Worm (Caenorhabditis elegans) whole organism, L4 larva: ENCODE measurements around the gene msp-55.

Source experiments
- F26F4.8 ChIP-seq: fragments of 200-800 bp; sonication (Bioruptor generic); conservative IDR thresholded peaks from 2 replicates; pipeline ENCODE4 v1.3.6; 2022; ENCODE audit warnings: missing genetic modification characterization, missing compliant biosample characterization
- F49E8.2 ChIP-seq: sonication (generic microtip); optimal IDR thresholded peaks from 2 replicates; lab custom pipeline; 2016; ENCODE audit warnings: missing compliant biosample characterization, mild to moderate bottlenecking, missing genetic modification characterization, borderline replicate concordance
- R02D3.7 ChIP-seq: fragments of 150-350 bp; sonication (generic microtip); optimal IDR thresholded peaks from 3 replicates; lab custom pipeline; 2014; ENCODE audit warnings: missing biosample characterization, missing genetic modification characterization
- Y105C5A.15 ChIP-seq: fragments of 200-800 bp; sonication (Bioruptor generic); IDR thresholded peaks from 2 replicates; pipeline ENCODE4 v1.3.6; 2022; ENCODE audit warnings: missing genetic modification characterization, missing compliant biosample characterization
- Y5F2A.4 ChIP-seq: fragments of 200-800 bp; sonication (Bioruptor generic); optimal IDR thresholded peaks from 2 replicates; lab custom pipeline; 2018; ENCODE audit warnings: mild to moderate bottlenecking, missing genetic modification characterization, missing compliant biosample characterization
- ZK546.5 ChIP-seq, 2 experiments: sonication (generic microtip); optimal IDR thresholded peaks; 2 replicates each; lab custom pipeline; 2017; ENCODE audit warnings: missing biosample characterization in 2 of 2, missing genetic modification characterization in 2 of 2
- aha-1 ChIP-seq: fragments of 150-350 bp; peaks from one replicate; lab custom pipeline; 2014; ENCODE audit warnings: missing biosample characterization, missing genetic modification characterization
- ceh-20 ChIP-seq: fragments of 200-800 bp; sonication (Bioruptor generic); IDR thresholded peaks from 2 replicates; pipeline ENCODE4 v1.3.6; 2022; ENCODE audit warnings: missing genetic modification reagents, missing genetic modification characterization, missing compliant biosample characterization
- ceh-62 ChIP-seq: sonication (generic microtip); optimal IDR thresholded peaks from 2 replicates; lab custom pipeline; 2017; ENCODE audit warnings: missing biosample characterization, missing genetic modification characterization
- ceh-82 ChIP-seq: sonication (generic microtip); optimal IDR thresholded peaks from 2 replicates; lab custom pipeline; 2017; ENCODE audit warnings: missing biosample characterization, missing genetic modification characterization
- ctbp-1 ChIP-seq: fragments of 200-800 bp; sonication (Bioruptor generic); IDR thresholded peaks from 2 replicates; pipeline ENCODE4 v1.3.6; 2022; ENCODE audit warnings: missing genetic modification reagents, missing genetic modification characterization, missing compliant biosample characterization
- dpl-1 ChIP-seq: fragments of 150-350 bp; optimal IDR thresholded peaks from 2 replicates; lab custom pipeline; 2014; ENCODE audit warnings: missing biosample characterization, missing genetic modification reagents, missing genetic modification characterization
- duxl-1 ChIP-seq: sonication (generic microtip); optimal IDR thresholded peaks from 2 replicates; lab custom pipeline; 2016; ENCODE audit warnings: mild to moderate bottlenecking, missing genetic modification characterization, moderate library complexity, missing compliant biosample characterization; ENCODE audit not compliant: poor library complexity
- dve-1 ChIP-seq: sonication (generic microtip); optimal IDR thresholded peaks from 2 replicates; lab custom pipeline; 2017; ENCODE audit warnings: antibody characterized with exemption, mild to moderate bottlenecking, missing genetic modification characterization, missing compliant biosample characterization; ENCODE audit not compliant: insufficient read depth
- egl-27 ChIP-seq: sonication (generic microtip); optimal IDR thresholded peaks from 3 replicates; lab custom pipeline; 2017; ENCODE audit warnings: missing biosample characterization, missing genetic modification reagents, missing genetic modification characterization
- hlh-11 ChIP-seq: fragments of 200-800 bp; sonication (Bioruptor generic); optimal IDR thresholded peaks from 2 replicates; lab custom pipeline; 2018; ENCODE audit warnings: mild to moderate bottlenecking, missing genetic modification characterization, missing compliant biosample characterization
- hlh-30 ChIP-seq: sonication (generic microtip); optimal IDR thresholded peaks from 2 replicates; lab custom pipeline; 2017; ENCODE audit warnings: antibody characterized with exemption, mild to moderate bottlenecking, missing genetic modification characterization, missing compliant biosample characterization; ENCODE audit not compliant: insufficient read depth
- hmg-1.1 ChIP-seq: fragments of 200-800 bp; sonication (Bioruptor generic); IDR thresholded peaks from 2 replicates; pipeline ENCODE4 v1.3.6; 2022; ENCODE audit warnings: missing genetic modification reagents, missing genetic modification characterization, missing compliant biosample characterization
- lin-1 ChIP-seq: fragments of 200-800 bp; sonication (Bioruptor generic); IDR thresholded peaks from 2 replicates; pipeline ENCODE4 v1.3.6; 2022; ENCODE audit warnings: missing genetic modification reagents, missing genetic modification characterization, missing compliant biosample characterization
- lin-15B ChIP-seq: fragments of 150-350 bp; sonication (generic microtip); optimal IDR thresholded peaks from 3 replicates; lab custom pipeline; 2014; ENCODE audit warnings: missing biosample characterization, missing genetic modification characterization
- lin-29 ChIP-seq: fragments of 200-800 bp; sonication (Bioruptor generic); IDR thresholded peaks from 2 replicates; pipeline ENCODE4 v1.3.6; 2022; ENCODE audit warnings: missing genetic modification reagents, missing genetic modification characterization, missing compliant biosample characterization
- lin-38 ChIP-seq: fragments of 200-800 bp; sonication (Bioruptor generic); IDR thresholded peaks from 2 replicates; pipeline ENCODE4 v1.3.6; 2022; ENCODE audit warnings: missing genetic modification reagents, missing genetic modification characterization, missing compliant biosample characterization
- lin-39 ChIP-seq: fragments of 150-350 bp; optimal IDR thresholded peaks from 2 replicates; lab custom pipeline; 2014; ENCODE audit warnings: missing biosample characterization, missing genetic modification reagents, missing genetic modification characterization
- lir-3 ChIP-seq: sonication (generic microtip); optimal IDR thresholded peaks from 2 replicates; lab custom pipeline; 2016; ENCODE audit warnings: mild to moderate bottlenecking, missing genetic modification characterization, missing compliant biosample characterization
- madf-5 ChIP-seq, 2 experiments: fragments of 200-800 bp; sonication (Bioruptor generic); IDR thresholded peaks; 2 replicates each; pipeline ENCODE4 v1.3.6; 2022; ENCODE audit warnings: missing compliant biosample characterization in 2 of 2, missing genetic modification characterization in 2 of 2
- mdt-29 ChIP-seq: fragments of 200-800 bp; sonication (Bioruptor generic); IDR thresholded peaks from 2 replicates; pipeline ENCODE4 v1.3.6; 2022; ENCODE audit warnings: missing genetic modification reagents, missing genetic modification characterization, missing compliant biosample characterization
- mep-1 ChIP-seq: fragments of 150-350 bp; sonication (generic microtip); optimal IDR thresholded peaks from 3 replicates; lab custom pipeline; 2014; ENCODE audit warnings: missing biosample characterization, missing genetic modification characterization
- mes-2 ChIP-seq: sonication (generic microtip); optimal IDR thresholded peaks from 2 replicates; lab custom pipeline; 2016; ENCODE audit warnings: missing genotype, mild to moderate bottlenecking, missing genetic modification characterization, missing compliant biosample characterization; ENCODE audit not compliant: poor library complexity, severe bottlenecking
- mxl-2 ChIP-seq: fragments of 200-800 bp; sonication (Bioruptor generic); conservative IDR thresholded peaks from 2 replicates; pipeline ENCODE4 v1.3.6; 2022; ENCODE audit warnings: missing genetic modification reagents, missing genetic modification characterization, missing compliant biosample characterization
- nhr-10 ChIP-seq: fragments of 150-350 bp; optimal IDR thresholded peaks from 2 replicates; lab custom pipeline; 2014; ENCODE audit warnings: missing biosample characterization, missing genetic modification characterization
- nhr-102 ChIP-seq: sonication (generic microtip); optimal IDR thresholded peaks from 2 replicates; lab custom pipeline; 2016; ENCODE audit warnings: mild to moderate bottlenecking, missing genetic modification characterization, moderate library complexity, missing compliant biosample characterization
- nhr-11 ChIP-seq: fragments of 150-350 bp; optimal IDR thresholded peaks from 2 replicates; lab custom pipeline; 2014; ENCODE audit warnings: missing biosample characterization, missing genetic modification characterization
- nhr-237 ChIP-seq: sonication (generic microtip); optimal IDR thresholded peaks from 2 replicates; lab custom pipeline; 2017; ENCODE audit warnings: missing biosample characterization, missing genetic modification characterization
- nhr-28 ChIP-seq: fragments of 150-350 bp; optimal IDR thresholded peaks from 2 replicates; lab custom pipeline; 2014; ENCODE audit warnings: missing biosample characterization, missing genetic modification characterization
- nhr-41 ChIP-seq: fragments of 200-800 bp; sonication (Bioruptor generic); IDR thresholded peaks from 2 replicates; pipeline ENCODE4 v1.3.6; 2022; ENCODE audit warnings: missing genetic modification reagents, missing genetic modification characterization, missing compliant biosample characterization
- nhr-42 ChIP-seq: fragments of 200-800 bp; sonication (Bioruptor generic); IDR thresholded peaks from 2 replicates; pipeline ENCODE4 v1.3.6; 2022; ENCODE audit warnings: missing genetic modification characterization, missing compliant biosample characterization
- nhr-48 ChIP-seq: sonication (generic microtip); optimal IDR thresholded peaks from 2 replicates; lab custom pipeline; 2016; ENCODE audit warnings: mild to moderate bottlenecking, missing genetic modification characterization, missing compliant biosample characterization
- nhr-77 ChIP-seq: fragments of 150-350 bp; optimal IDR thresholded peaks from 2 replicates; lab custom pipeline; 2014; ENCODE audit warnings: missing biosample characterization, missing genetic modification characterization
- pha-4 ChIP-seq, 2 experiments: fragments of 150-350 bp in 1 of 2; fragments of 200-800 bp in 1 of 2; sonication (Bioruptor generic) in 1 of 2; IDR thresholded peaks in 1 of 2; optimal IDR thresholded peaks in 1 of 2; 2 replicates each; pipeline versions ENCODE4 v1.3.6 to Lab custom; 2014 to 2022; ENCODE audit warnings: missing genetic modification characterization in 2 of 2, missing genetic modification reagents in 2 of 2, missing biosample characterization in 1 of 2, missing compliant biosample characterization in 1 of 2
- rbr-2 ChIP-seq: sonication (generic microtip); optimal IDR thresholded peaks from 2 replicates; lab custom pipeline; 2016; ENCODE audit warnings: missing genotype, missing genetic modification characterization, missing compliant biosample characterization
- saeg-2 ChIP-seq: fragments of 200-800 bp; sonication (Bioruptor generic); IDR thresholded peaks from 2 replicates; pipeline ENCODE4 v1.3.6; 2022; ENCODE audit warnings: missing genetic modification reagents, missing genetic modification characterization, missing compliant biosample characterization
- snpc-4 ChIP-seq: fragments of 150-350 bp; optimal IDR thresholded peaks from 2 replicates; lab custom pipeline; 2014; ENCODE audit warnings: missing biosample characterization, missing genetic modification characterization
- spr-1 ChIP-seq: sonication (generic microtip); optimal IDR thresholded peaks from 2 replicates; lab custom pipeline; 2016; ENCODE audit warnings: mild to moderate bottlenecking, missing genetic modification characterization, missing compliant biosample characterization
- spr-3 ChIP-seq: fragments of 200-800 bp; sonication (Bioruptor generic); optimal IDR thresholded peaks from 2 replicates; lab custom pipeline; 2018; ENCODE audit warnings: mild to moderate bottlenecking, missing genetic modification characterization, missing compliant biosample characterization
- unc-62 ChIP-seq, 3 experiments: fragments of 150-350 bp in 1 of 3; sonication (generic microtip); optimal IDR thresholded peaks in 2 of 3; peaks in 1 of 3; 1 replicate in 1 of 3; 2 replicates in 2 of 3; lab custom pipeline; 2014 to 2017; ENCODE audit warnings: missing biosample characterization in 3 of 3, missing genetic modification characterization in 3 of 3, missing genetic modification reagents in 3 of 3, missing genotype in 1 of 3
- zag-1 ChIP-seq: fragments of 150-350 bp; optimal IDR thresholded peaks from 2 replicates; lab custom pipeline; 2014; ENCODE audit warnings: missing biosample characterization, missing genetic modification characterization
- zip-11 ChIP-seq: fragments of 200-800 bp; sonication (Bioruptor generic); IDR thresholded peaks from 2 replicates; pipeline ENCODE4 v1.3.6; 2022; ENCODE audit warnings: missing genetic modification characterization, missing compliant biosample characterization
- ztf-11 ChIP-seq: fragments of 150-350 bp; optimal IDR thresholded peaks from 2 replicates; lab custom pipeline; 2014; ENCODE audit warnings: missing biosample characterization, missing genetic modification characterization
- ztf-7 ChIP-seq: fragments of 150-350 bp; optimal IDR thresholded peaks from 2 replicates; lab custom pipeline; 2014; ENCODE audit warnings: missing biosample characterization, missing genetic modification characterization

The msp-55 gene

DNA sequence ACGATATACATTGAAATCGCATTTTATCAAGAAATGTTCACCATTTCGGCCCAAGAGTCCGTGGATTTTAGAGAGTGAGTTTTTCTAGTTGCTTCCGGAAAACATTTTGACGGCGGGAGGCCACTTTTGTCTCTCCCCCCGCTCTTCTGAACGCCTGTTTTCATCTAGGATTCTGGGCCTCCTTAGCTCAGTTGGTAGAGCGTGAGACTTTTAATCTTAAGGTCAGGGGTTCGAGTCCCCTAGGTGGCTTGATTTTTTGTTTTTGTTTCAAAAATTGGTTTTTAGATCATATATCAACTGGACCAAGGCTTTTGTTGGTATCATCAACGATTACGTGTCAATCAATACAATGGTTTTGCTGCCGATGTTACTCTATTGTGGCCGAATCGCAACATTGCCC is 17.1 kb downstream of the msp-55 start (continued):
- TF ChIP-seq ZK546.5 (tag; optimal IDR thresholded peaks at IDR 0.05; lab: Kevin White, UChicago) (no peak), egl-27 (no peak), hmg-1.1 (no peak; the same call in 1 of the 2 replicates), ceh-20 (peak; percentile 71), lin-29 (GFP tag; lab: Robert Waterston, UW) (0 out of 2 replicates have a peak, but pooled peaks have one; percentile 28), lir-3 (tag; lab: Kevin White, UChicago) (peak; percentile 6), nhr-11 (tag; lab: Kevin White, UChicago) (no peak), ztf-11 (tag; lab: Kevin White, UChicago) (no peak), Y105C5A.15 (peak; percentile 58; the same call in 1 of the 2 replicates), dve-1 (tag; lab: Kevin White, UChicago) (no peak), hlh-11 (tag; lab: Kevin White, UChicago) (no peak), nhr-28 (no peak), nhr-48 (tag; lab: Kevin White, UChicago) (no peak), madf-5 (GFP tag; IDR thresholded peaks at IDR 0.05; lab: Robert Waterston, UW) (peak; percentile 52 to 87; a peak in 1 of 4 replicates), mdt-29 (GFP tag; lab: Robert Waterston, UW) (peak; percentile 62; the same call in 1 of the 2 replicates), zip-11 (no peak), rbr-2 (peak; percentile 16), pha-4 (GFP tag; IDR thresholded peaks at IDR 0.05; lab: Robert Waterston, UW) (peak; percentile 82), pha-4 (tag; optimal IDR thresholded peaks at IDR 0.05; lab: Kevin White, UChicago) (no peak), nhr-10 (no peak), nhr-102 (tag; lab: Kevin White, UChicago) (no peak), ceh-82 (tag; lab: Kevin White, UChicago) (no peak), ceh-62 (no peak), Y5F2A.4 (GFP tag; lab: Kevin White, UChicago) (no peak), F26F4.8 (GFP tag; lab: Robert Waterston, UW) (peak; percentile 84), nhr-41 (peak; percentile 77; the same call in 1 of the 2 replicates), mes-2 (no peak), lin-1 (peak; percentile 61), saeg-2 (GFP tag; lab: Robert Waterston, UW) (peak; percentile 46; the same call in 1 of the 2 replicates), F49E8.2 (peak; percentile 32), nhr-237 (tag; lab: Kevin White, UChicago) (no peak), lin-15B (tag; lab: Kevin White, UChicago) (no peak), aha-1 (no peak), nhr-42 (GFP tag; lab: Robert Waterston, UW) (no peak; the same call in 1 of the 2 replicates), hlh-30 (tag; lab: Kevin White, UChicago) (peak; percentile 21), ctbp-1 (GFP tag; lab: Robert Waterston, UW) (peak; percentile 80), spr-3 (GFP tag; lab: Kevin White, UChicago) (no peak)

DNA sequence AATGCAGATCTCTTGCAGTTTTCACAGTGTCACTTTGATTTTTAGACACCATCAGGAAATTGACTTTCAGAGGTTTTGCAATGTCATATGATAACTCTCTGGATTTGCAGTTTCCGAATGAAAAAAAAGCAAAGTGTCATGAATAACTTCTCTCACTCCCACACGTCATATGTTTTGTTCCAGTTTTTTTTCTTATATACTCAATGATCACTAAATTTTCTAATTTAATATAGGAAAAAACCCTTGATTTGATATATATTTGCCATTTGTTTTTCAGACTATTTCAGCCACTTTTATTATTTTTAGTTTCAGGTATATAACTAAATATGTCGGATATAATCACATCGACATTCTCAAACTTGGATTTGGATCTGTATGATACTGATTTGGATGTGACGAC is 18.3 kb downstream of the msp-55 start, which contains the start of gene C09B9.1:
C09B9.1 (plus strand) TSS at position 301 of the 400 bp plus-strand sequence.
- no peak for TF ChIP-seq ztf-11 (tag; lab: Kevin White, UChicago)
- TF ChIP-seq duxl-1 (tag; lab: Kevin White, UChicago): no peak
- no peak for TF ChIP-seq nhr-10
- no peak for TF ChIP-seq unc-62 (GFP tag; optimal IDR thresholded peaks at IDR 0.05 in 1 of 2; lab: Kevin White, UChicago)
- TF ChIP-seq unc-62 (tag; optimal IDR thresholded peaks at IDR 0.05; lab: Kevin White, UChicago): no peak
- TF ChIP-seq Y105C5A.15: no peak
- TF ChIP-seq snpc-4 (tag; lab: Kevin White, UChicago): no peak
- TF ChIP-seq dpl-1 (GFP tag; lab: Kevin White, UChicago): no peak
- TF ChIP-seq mxl-2: no peak
- no peak for TF ChIP-seq hmg-1.1
- TF ChIP-seq mep-1 (tag; lab: Kevin White, UChicago): no peak
- no peak for TF ChIP-seq spr-1 (tag; lab: Kevin White, UChicago)
- TF ChIP-seq ztf-7 (tag; lab: Kevin White, UChicago): no peak
- TF ChIP-seq lin-38 (GFP tag; lab: Robert Waterston, UW): no peak
- no peak for TF ChIP-seq rbr-2
- TF ChIP-seq lin-39: no peak
- TF ChIP-seq zag-1 (tag; lab: Kevin White, UChicago): no peak
- no peak for TF ChIP-seq F26F4.8 (GFP tag; lab: Robert Waterston, UW)
- TF ChIP-seq nhr-77 (tag; lab: Kevin White, UChicago): no peak
- no peak for TF ChIP-seq R02D3.7 (tag; lab: Kevin White, UChicago)
